Worm (Caenorhabditis elegans): Measurements from ENCODE around the gene chmp-7.

Gene chmp-7

ce11 chrII:9038201-9038600 lies 16.6 kb upstream of the chmp-7 start, which contains the start of gene gcs-1:
Gene gcs-1, minus strand, starts transcription at chrII:9038301.
- TF ChIP-seq unc-39 (tag; optimal IDR thresholded peaks at IDR 0.05) (no peak), zag-1 (tag; optimal IDR thresholded peaks at IDR 0.05) (no peak), zfp-2 (tag; optimal IDR thresholded peaks at IDR 0.05) (no peak)

ce11 chrII:9038736-9039135 lies 16.0 kb upstream of the chmp-7 start:
- TF ChIP-seq dmd-8 (GFP tag; IDR thresholded peaks at IDR 0.05) = no peak
- TF ChIP-seq daf-16 (GFP tag; optimal IDR thresholded peaks at IDR 0.05) = no peak
- TF ChIP-seq daf-16 (tag; optimal IDR thresholded peaks at IDR 0.05) = peak; percentile 31
- TF ChIP-seq cey-2 (tag; optimal IDR thresholded peaks at IDR 0.05; ENCODE audit: borderline replicate concordance, insufficient read depth) = no peak
- TF ChIP-seq pqm-1 (tag; optimal IDR thresholded peaks at IDR 0.05) = peak; percentile 23
- TF ChIP-seq egl-27 (tag; optimal IDR thresholded peaks at IDR 0.05) = no peak
- no peak for TF ChIP-seq hmg-1.1 (GFP tag; IDR thresholded peaks at IDR 0.05)
- no peak for TF ChIP-seq spr-1 (tag; optimal IDR thresholded peaks at IDR 0.05)

DNA sequence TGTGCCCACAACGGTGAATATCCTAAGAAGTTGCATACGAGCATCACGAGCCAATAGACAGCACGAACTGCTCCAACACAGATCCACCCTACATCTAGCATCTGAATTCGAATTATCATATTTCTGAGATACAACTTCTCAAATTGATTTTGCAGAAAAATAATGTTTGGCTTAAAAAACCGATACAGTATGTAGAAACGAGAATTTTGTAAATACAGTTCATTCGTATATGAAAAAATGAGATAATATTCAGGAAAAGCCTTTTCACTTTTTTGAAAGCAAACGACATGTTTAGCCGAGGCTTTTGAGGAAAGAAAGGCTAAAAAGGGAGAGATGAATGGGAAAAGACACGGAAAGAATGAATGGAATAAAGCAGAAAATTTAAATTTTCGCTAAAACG lies 13.5 kb upstream of the chmp-7 start, which contains the start of gene F37B12.3:
F37B12.3 (minus strand) TSS at position 101 of the 400 bp plus-strand sequence.
- TF ChIP-seq php-3 (GFP tag; IDR thresholded peaks at IDR 0.05) (no peak), aly-2 (tag; optimal IDR thresholded peaks at IDR 0.05) (no peak), ztf-11 (tag; optimal IDR thresholded peaks at IDR 0.05) (no peak), Y5F2A.4 (GFP tag; optimal IDR thresholded peaks at IDR 0.05) (no peak), ceh-62 (tag; optimal IDR thresholded peaks at IDR 0.05) (no peak)

DNA sequence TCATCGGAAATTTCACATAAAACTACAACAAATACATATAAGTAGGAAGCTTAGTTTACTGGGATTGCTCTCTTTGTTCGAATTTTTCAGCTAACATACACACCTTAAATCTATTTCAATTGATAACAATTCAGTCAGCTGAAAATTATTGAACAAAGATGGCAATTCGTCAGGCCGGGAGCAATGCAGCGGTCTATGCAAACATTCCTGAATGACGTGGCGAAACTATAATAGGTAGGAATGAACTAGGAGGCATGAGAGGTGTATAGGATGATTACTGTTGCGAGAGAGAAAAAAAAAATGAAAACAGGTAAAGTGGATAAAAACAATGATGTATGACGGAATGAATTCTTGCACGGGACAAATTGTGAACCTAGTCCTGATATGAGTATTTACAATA lies 12.7 kb upstream of the chmp-7 start:
- TF ChIP-seq F26F4.8 (GFP tag; conservative IDR thresholded peaks at IDR 0.05) (no peak), nhr-42 (GFP tag; IDR thresholded peaks at IDR 0.05) (no peak), nhr-10 (tag; optimal IDR thresholded peaks at IDR 0.05) (no peak), nhr-76 (tag; optimal IDR thresholded peaks at IDR 0.05) (no peak), ztf-7 (tag; optimal IDR thresholded peaks at IDR 0.05) (no peak), dve-1 (tag; optimal IDR thresholded peaks at IDR 0.05; ENCODE audit: insufficient read depth) (no peak), rbr-2 (tag; optimal IDR thresholded peaks at IDR 0.05) (no peak), ces-1 (GFP tag; optimal IDR thresholded peaks at IDR 0.05) (no peak), ZK546.5 (tag; optimal IDR thresholded peaks at IDR 0.05) (no peak), php-3 (GFP tag; IDR thresholded peaks at IDR 0.05) (no peak), set-16 (GFP tag; IDR thresholded peaks at IDR 0.05) (no peak), aly-2 (tag; optimal IDR thresholded peaks at IDR 0.05) (no peak), hlh-30 (tag; optimal IDR thresholded peaks at IDR 0.05; ENCODE audit: insufficient read depth) (no peak), nhr-28 (tag; optimal IDR thresholded peaks at IDR 0.05) (peak; percentile 0), snpc-1.2 (GFP tag; IDR thresholded peaks at IDR 0.05) (no peak), dmd-9 (GFP tag; IDR thresholded peaks at IDR 0.05) (no peak), nhr-77 (tag; optimal IDR thresholded peaks at IDR 0.05) (peak; percentile 10), pqm-1 (tag; optimal IDR thresholded peaks at IDR 0.05) (peak; percentile 67), egl-43 (GFP tag; IDR thresholded peaks at IDR 0.05) (no peak), tag-97 (GFP tag; IDR thresholded peaks at IDR 0.05) (no peak), unc-39 (tag; optimal IDR thresholded peaks at IDR 0.05) (no peak), Y105C5A.15 (GFP tag; IDR thresholded peaks at IDR 0.05) (no peak), lin-13 (GFP tag; optimal IDR thresholded peaks at IDR 0.05) (no peak), mep-1 (tag; optimal IDR thresholded peaks at IDR 0.05) (no peak), dmd-6 (GFP tag; IDR thresholded peaks at IDR 0.05) (no peak)

DNA sequence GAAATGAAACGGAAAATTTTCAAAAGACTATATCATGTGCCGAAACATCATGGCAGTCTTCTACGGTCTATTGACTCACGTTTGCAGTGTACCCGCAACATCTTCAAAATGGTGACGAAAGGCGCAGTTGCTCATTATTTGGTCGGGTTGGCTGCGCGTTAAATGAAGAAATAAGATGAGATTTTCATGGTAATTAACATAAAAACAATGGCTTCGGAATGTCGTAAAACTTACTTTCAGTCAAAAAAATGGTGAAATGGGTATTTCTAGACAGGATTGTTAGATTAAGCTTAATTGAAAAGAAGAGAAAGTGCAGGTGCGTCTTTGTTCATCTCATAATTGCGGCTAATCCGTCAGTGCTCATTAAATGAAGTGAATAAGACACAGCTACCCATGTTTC lies 1.2 kb upstream of the chmp-7 start, which contains the start of gene T24B8.7:
T24B8.7 (minus strand) TSS at position 101 of the 400 bp plus-strand sequence.
- TF ChIP-seq zip-2 (tag; optimal IDR thresholded peaks at IDR 0.05) (no peak), aha-1 (tag) (peak; percentile 35), nhr-111 (GFP tag; optimal IDR thresholded peaks at IDR 0.05) (no peak)

Measured in whole organism, L4 larva.